Worm (Caenorhabditis elegans) whole organism, L4/young adult: ENCODE measurements around the gene R151.2.

Experiments used
- W03F9.2 ChIP-seq: fragments of 150-350 bp; optimal IDR thresholded peaks from 2 replicates; lab custom pipeline; 2014; ENCODE audit warnings: missing biosample characterization, missing genetic modification characterization
- dao-5 ChIP-seq: sonication (generic microtip); optimal IDR thresholded peaks from 2 replicates; lab custom pipeline; 2016; ENCODE audit warnings: missing genotype, missing genetic modification characterization, moderate library complexity, missing compliant biosample characterization
- him-1 ChIP-seq: sonication (generic microtip); optimal IDR thresholded peaks from 2 replicates; lab custom pipeline; 2016; ENCODE audit warnings: missing genotype, missing genetic modification reagents, missing genetic modification characterization, missing compliant biosample characterization

- TF ChIP-seq dao-5 (tag; lab: Kevin White, UChicago) (no peak), W03F9.2 (tag; lab: Kevin White, UChicago) (no peak), him-1 (tag; lab: Kevin White, UChicago) (no peak)
Measured at ce11 chrIII:7262592-7262991, 52.8 kb downstream of the R151.2 start.
